Worm (Caenorhabditis elegans) whole organism, L3 larva: ENCODE measurements around the gene gcy-18.

Source experiments
- ZK546.5 ChIP-seq: sonication (generic microtip); optimal IDR thresholded peaks from 2 replicates; lab custom pipeline; 2017; ENCODE audit warnings: missing biosample characterization, missing genetic modification characterization
- aly-2 ChIP-seq: fragments of 150-350 bp; optimal IDR thresholded peaks from 2 replicates; lab custom pipeline; 2014; ENCODE audit warnings: missing biosample characterization, missing genetic modification characterization
- ceh-82 ChIP-seq: fragments of 150-350 bp; optimal IDR thresholded peaks from 2 replicates; lab custom pipeline; 2014; ENCODE audit warnings: missing biosample characterization, missing genetic modification characterization
- ceh-9 ChIP-seq: sonication (generic microtip); optimal IDR thresholded peaks from 2 replicates; lab custom pipeline; 2018; ENCODE audit warnings: missing biosample characterization, missing genetic modification characterization
- egl-27 ChIP-seq: sonication (generic microtip); optimal IDR thresholded peaks from 4 replicates; lab custom pipeline; 2017; ENCODE audit warnings: missing biosample characterization, missing genetic modification reagents, missing genetic modification characterization
- egl-5 ChIP-seq: fragments of 150-350 bp; optimal IDR thresholded peaks from 2 replicates; lab custom pipeline; 2017; ENCODE audit warnings: missing biosample characterization, missing genetic modification reagents, missing genetic modification characterization, inconsistent platforms
- elt-2 ChIP-seq: sonication (generic microtip); optimal IDR thresholded peaks from 2 replicates; lab custom pipeline; 2016; ENCODE audit warnings: missing genetic modification reagents, mild to moderate bottlenecking, missing genetic modification characterization, missing compliant biosample characterization
- elt-3 ChIP-seq, 3 experiments: fragments of 150-350 bp in 1 of 3; sonication (generic microtip) in 2 of 3; optimal IDR thresholded peaks; 2 replicates in 2 of 3; 4 replicates in 1 of 3; lab custom pipeline; 2014 to 2017; ENCODE audit warnings: missing biosample characterization in 3 of 3, missing genetic modification characterization in 3 of 3
- fkh-2 ChIP-seq: fragments of 150-350 bp; optimal IDR thresholded peaks from 2 replicates; lab custom pipeline; 2014; ENCODE audit warnings: missing biosample characterization, missing genetic modification reagents, missing genetic modification characterization
- fos-1 ChIP-seq: fragments of 150-350 bp; optimal IDR thresholded peaks from 2 replicates; lab custom pipeline; 2014; ENCODE audit warnings: missing biosample characterization, missing genetic modification characterization
- hmg-11 ChIP-seq: sonication (generic microtip); optimal IDR thresholded peaks from 2 replicates; lab custom pipeline; 2016; ENCODE audit warnings: missing genetic modification characterization, missing compliant biosample characterization
- jun-1 ChIP-seq: fragments of 150-350 bp; optimal IDR thresholded peaks from 2 replicates; lab custom pipeline; 2014; ENCODE audit warnings: missing biosample characterization, missing genetic modification reagents, missing genetic modification characterization
- lsy-12 ChIP-seq: sonication (generic microtip); optimal IDR thresholded peaks from 2 replicates; lab custom pipeline; 2016; ENCODE audit warnings: mild to moderate bottlenecking, missing genetic modification characterization, missing compliant biosample characterization
- mdl-1 ChIP-seq: fragments of 150-350 bp; optimal IDR thresholded peaks from 2 replicates; lab custom pipeline; 2014; ENCODE audit warnings: missing biosample characterization, missing genetic modification characterization
- nfya-1 ChIP-seq: sonication (generic microtip); optimal IDR thresholded peaks from 2 replicates; lab custom pipeline; 2017; ENCODE audit warnings: missing genetic modification characterization, mild to moderate bottlenecking, missing compliant biosample characterization, antibody characterized with exemption, moderate library complexity; ENCODE audit not compliant: insufficient read depth
- nhr-11 ChIP-seq: fragments of 150-350 bp; optimal IDR thresholded peaks from 2 replicates; lab custom pipeline; 2014; ENCODE audit warnings: missing biosample characterization, missing genetic modification characterization
- nhr-12 ChIP-seq: fragments of 150-350 bp; optimal IDR thresholded peaks from 2 replicates; lab custom pipeline; 2014; ENCODE audit warnings: missing biosample characterization, missing genetic modification characterization
- nhr-23 ChIP-seq: fragments of 150-350 bp; optimal IDR thresholded peaks from 2 replicates; lab custom pipeline; 2014; ENCODE audit warnings: missing biosample characterization, missing genetic modification reagents, missing genetic modification characterization
- nhr-28 ChIP-seq: fragments of 150-350 bp; optimal IDR thresholded peaks from 2 replicates; lab custom pipeline; 2014; ENCODE audit warnings: missing biosample characterization, missing genetic modification characterization
- nhr-67 ChIP-seq: fragments of 150-350 bp; optimal IDR thresholded peaks from 2 replicates; lab custom pipeline; 2014; ENCODE audit warnings: missing biosample characterization, missing genetic modification characterization
- nhr-77 ChIP-seq: fragments of 150-350 bp; optimal IDR thresholded peaks from 2 replicates; lab custom pipeline; 2014; ENCODE audit warnings: missing biosample characterization, missing genetic modification characterization
- pha-4 ChIP-seq: fragments of 150-350 bp; optimal IDR thresholded peaks from 2 replicates; lab custom pipeline; 2014; ENCODE audit warnings: missing biosample characterization, missing genetic modification reagents, missing genetic modification characterization
- pqm-1 ChIP-seq: fragments of 150-350 bp; optimal IDR thresholded peaks from 2 replicates; lab custom pipeline; 2017; ENCODE audit warnings: missing biosample characterization, missing genetic modification characterization, inconsistent platforms
- sea-2 ChIP-seq: fragments of 150-350 bp; sonication (generic microtip); optimal IDR thresholded peaks from 4 replicates; lab custom pipeline; 2014; ENCODE audit warnings: missing biosample characterization, missing genetic modification reagents, missing genetic modification characterization
- skn-1 ChIP-seq: fragments of 150-350 bp; optimal IDR thresholded peaks from 2 replicates; lab custom pipeline; 2014; ENCODE audit warnings: missing biosample characterization, missing genetic modification characterization
- snpc-4 ChIP-seq: fragments of 150-350 bp; optimal IDR thresholded peaks from 2 replicates; lab custom pipeline; 2014; ENCODE audit warnings: missing biosample characterization, missing genetic modification characterization
- unc-39 ChIP-seq: sonication (generic microtip); optimal IDR thresholded peaks from 4 replicates; lab custom pipeline; 2017; ENCODE audit warnings: missing biosample characterization, missing genetic modification characterization
- ztf-11 ChIP-seq: fragments of 150-350 bp; optimal IDR thresholded peaks from 2 replicates; lab custom pipeline; 2014; ENCODE audit warnings: missing biosample characterization, missing genetic modification characterization

The gcy-18 gene

ce11 chrIV:12902430-12903110, 42.7 kb downstream of the gcy-18 start, which contains the start of gene K08D8.2:
Gene K08D8.2, plus strand, starts transcription at chrIV:12903060.
- no peak for TF ChIP-seq nfya-1 (tag; lab: Kevin White, UChicago)
- no peak for TF ChIP-seq nhr-11 (tag; lab: Kevin White, UChicago)
- TF ChIP-seq elt-2 (tag; lab: Kevin White, UChicago) = peak; percentile 61
- TF ChIP-seq unc-39 (tag; lab: Kevin White, UChicago) = no peak

ce11 chrIV:12903687-12904086, 43.8 kb downstream of the gcy-18 start:
- TF ChIP-seq elt-2 (tag; lab: Kevin White, UChicago) (peak; percentile 64), lsy-12 (tag; lab: Kevin White, UChicago) (no peak)

- TF ChIP-seq nhr-67 (tag; lab: Kevin White, UChicago) = no peak
- TF ChIP-seq jun-1 (tag; lab: Kevin White, UChicago) = no peak
- no peak for TF ChIP-seq elt-3 (tag; optimal IDR thresholded peaks at IDR 0.05; lab: Kevin White, UChicago)
- no peak for TF ChIP-seq nhr-77 (tag; lab: Kevin White, UChicago)
- TF ChIP-seq snpc-4 (tag; lab: Kevin White, UChicago) = no peak
- TF ChIP-seq unc-39 (tag; lab: Kevin White, UChicago) = no peak
- TF ChIP-seq elt-2 (tag; lab: Kevin White, UChicago) = peak; percentile 80
- peak; percentile 82 for TF ChIP-seq pqm-1 (tag; lab: Kevin White, UChicago)
- TF ChIP-seq skn-1 (tag; lab: Kevin White, UChicago) = peak; percentile 69
Observed at ce11 chrIV:12906529-12906928, 46.6 kb downstream of the gcy-18 start, which contains the start of gene K08D8.3. Gene K08D8.3, minus strand, starts transcription at chrIV:12906659.

- TF ChIP-seq elt-2 (tag; lab: Kevin White, UChicago) (peak; percentile 78), nhr-28 (no peak), pqm-1 (tag; lab: Kevin White, UChicago) (peak; percentile 73)
Observed at ce11 chrIV:12909871-12910270, 50.0 kb downstream of the gcy-18 start, which contains the start of gene K08D8.4. Gene K08D8.4, minus strand, starts transcription at chrIV:12909998.

DNA sequence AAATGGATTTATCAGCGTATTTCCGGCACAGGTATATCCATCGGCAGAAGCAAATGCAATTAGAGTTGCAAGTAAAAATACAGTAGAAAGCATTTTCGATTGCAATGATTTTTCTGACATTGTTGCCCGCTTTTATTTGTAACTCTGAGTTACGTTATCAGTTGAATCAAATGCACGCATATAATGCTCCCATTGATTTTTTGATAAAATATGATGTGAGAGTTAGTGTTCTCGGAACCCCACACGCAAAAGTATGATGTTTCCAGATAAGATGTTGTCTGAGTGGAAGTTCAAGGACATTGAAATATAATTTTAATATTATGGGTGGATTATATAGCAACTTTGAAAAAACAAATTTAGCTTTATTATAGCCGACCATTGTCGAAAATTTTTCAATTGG, 52.1 kb downstream of the gcy-18 start, which contains the start of gene K08D8.5:
TSS of gene K08D8.5 (minus strand) at position 140 of the 400 bp plus-strand sequence.
- TF ChIP-seq elt-2 (tag; lab: Kevin White, UChicago) (peak; percentile 72), pqm-1 (tag; lab: Kevin White, UChicago) (peak; percentile 51), mdl-1 (tag; lab: Kevin White, UChicago) (no peak)

- no peak for TF ChIP-seq fkh-2
- TF ChIP-seq elt-3 (tag; optimal IDR thresholded peaks at IDR 0.05; lab: Kevin White, UChicago) = no peak
- TF ChIP-seq ceh-82 (tag; lab: Kevin White, UChicago) = no peak
- no peak for TF ChIP-seq elt-2 (tag; lab: Kevin White, UChicago)
- TF ChIP-seq pha-4 = no peak
- TF ChIP-seq nhr-12 = no peak
- TF ChIP-seq fos-1 = no peak
- no peak for TF ChIP-seq nhr-23
- TF ChIP-seq ZK546.5 (tag; lab: Kevin White, UChicago) = no peak
- TF ChIP-seq jun-1 (tag; lab: Kevin White, UChicago) = no peak
- no peak for TF ChIP-seq egl-27
- no peak for TF ChIP-seq egl-5
- TF ChIP-seq skn-1 (tag; lab: Kevin White, UChicago) = no peak
- TF ChIP-seq mdl-1 (tag; lab: Kevin White, UChicago) = no peak
- TF ChIP-seq snpc-4 (tag; lab: Kevin White, UChicago) = no peak
- TF ChIP-seq, all 47 proteins: peak for 0
Observed at ce11 chrIV:12914532-12915019, 54.7 kb downstream of the gcy-18 start, which contains the start of gene irg-6. Gene irg-6, minus strand, starts transcription at chrIV:12914969.

DNA sequence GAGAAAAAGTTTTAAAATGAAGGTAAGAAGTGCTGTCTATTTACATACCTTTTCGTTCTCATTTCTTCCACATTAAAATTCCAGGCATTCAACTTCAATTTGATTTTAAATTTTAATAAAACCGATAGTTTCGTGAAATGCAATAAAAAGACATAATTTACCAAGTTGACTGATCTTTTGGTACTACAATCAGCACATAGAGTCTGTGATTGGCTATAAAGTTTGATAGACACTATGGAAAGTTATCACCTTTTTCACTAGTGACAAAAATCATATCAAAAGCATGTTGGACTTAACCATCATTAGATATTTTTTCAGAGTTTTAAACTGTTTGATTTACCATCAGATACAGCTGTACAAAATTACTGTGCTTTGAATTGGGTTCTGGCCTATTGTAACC, 55.6 kb downstream of the gcy-18 start, which contains the start of gene srz-15:
TSS of gene srz-15 (plus strand) at position 301 of the 400 bp plus-strand sequence.
- TF ChIP-seq elt-3 (tag; optimal IDR thresholded peaks at IDR 0.05; lab: Kevin White, UChicago) = no peak
- no peak for TF ChIP-seq pha-4
- TF ChIP-seq sea-2 (GFP tag; lab: Kevin White, UChicago) = no peak
- TF ChIP-seq nhr-11 (tag; lab: Kevin White, UChicago) = no peak
- TF ChIP-seq hmg-11 (tag; lab: Kevin White, UChicago) = no peak
- no peak for TF ChIP-seq ceh-9
- no peak for TF ChIP-seq ztf-11
- TF ChIP-seq aly-2 = no peak
- TF ChIP-seq mdl-1 (tag; lab: Kevin White, UChicago) = no peak
- no peak for TF ChIP-seq pqm-1 (tag; lab: Kevin White, UChicago)
- TF ChIP-seq fkh-2 = no peak
- TF ChIP-seq, all 47 proteins: peak for 0
